Worm (Caenorhabditis elegans): ENCODE measurements around the gene C13A2.10.

DNA sequence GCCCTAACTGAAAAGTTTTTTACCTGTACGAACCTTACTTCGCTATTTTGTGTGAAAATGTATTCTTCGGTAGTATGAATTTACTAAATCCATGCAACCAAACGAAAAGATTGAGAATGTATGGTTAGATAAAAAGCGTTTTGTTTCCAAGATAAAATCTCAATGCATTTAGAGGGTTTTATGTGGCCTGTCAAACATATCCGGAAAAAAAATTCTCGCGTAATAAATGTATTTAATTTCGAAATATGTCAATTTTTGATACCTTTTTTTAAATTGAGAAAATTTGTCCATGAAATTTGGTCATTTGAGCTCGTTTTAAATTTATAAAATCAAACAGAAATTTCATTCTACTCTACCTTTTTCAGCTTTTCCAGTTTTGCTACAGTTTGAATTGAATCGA, 20.4 kb upstream of the C13A2.10 start, which contains the start of gene F07G11.4:
- TF ChIP-seq efl-1 (GFP tag; optimal IDR thresholded peaks at IDR 0.05) (no peak), unc-130 (GFP tag; optimal IDR thresholded peaks at IDR 0.05) (no peak), aptf-3 (GFP tag; IDR thresholded peaks at IDR 0.05) (no peak), hlh-12 (tag; optimal IDR thresholded peaks at IDR 0.05) (no peak), dpl-1 (GFP tag; optimal IDR thresholded peaks at IDR 0.05) (no peak)

Data from whole organism, young adult.